Worm (Caenorhabditis elegans) whole organism, L1 larva: ENCODE data around the gene chca-1.

Experiments
- C34B4.2 ChIP-seq: sonication (generic microtip); optimal IDR thresholded peaks from 2 replicates; lab custom pipeline; 2017; ENCODE audit warnings: mild to moderate bottlenecking, missing genetic modification characterization, missing compliant biosample characterization
- alr-1 ChIP-seq: fragments of 200-800 bp; sonication (Bioruptor generic); optimal IDR thresholded peaks from 2 replicates; lab custom pipeline; 2018; ENCODE audit warnings: borderline replicate concordance, mild to moderate bottlenecking, missing genetic modification characterization, missing compliant biosample characterization
- aly-2 ChIP-seq: fragments of 150-350 bp; optimal IDR thresholded peaks from 2 replicates; lab custom pipeline; 2014; ENCODE audit warnings: missing biosample characterization, missing genetic modification characterization
- ama-1 ChIP-seq: fragments of 150-350 bp; optimal IDR thresholded peaks from 2 replicates; lab custom pipeline; 2014
- ceh-63 ChIP-seq: fragments of 200-800 bp; sonication (Bioruptor generic); optimal IDR thresholded peaks from 2 replicates; lab custom pipeline; 2018; ENCODE audit warnings: mild to moderate bottlenecking, missing genetic modification characterization, missing compliant biosample characterization
- ceh-8 ChIP-seq: fragments of 200-800 bp; sonication (Bioruptor generic); optimal IDR thresholded peaks from 2 replicates; lab custom pipeline; 2018; ENCODE audit warnings: mild to moderate bottlenecking, missing genetic modification characterization, moderate library complexity, missing compliant biosample characterization
- ceh-82 ChIP-seq, 3 experiments: fragments of 150-350 bp in 1 of 3; sonication (generic microtip) in 2 of 3; optimal IDR thresholded peaks; 2 replicates each; lab custom pipeline; 2014 to 2017; ENCODE audit warnings: missing biosample characterization in 3 of 3, missing genetic modification characterization in 3 of 3
- ces-1 ChIP-seq: fragments of 150-350 bp; optimal IDR thresholded peaks from 2 replicates; lab custom pipeline; 2014; ENCODE audit warnings: missing biosample characterization, missing genetic modification reagents, missing genetic modification characterization
- dpl-1 ChIP-seq, 3 experiments: fragments of 150-350 bp in 2 of 3; sonication (generic microtip) in 1 of 3; optimal IDR thresholded peaks; 2 replicates each; lab custom pipeline; 2014 to 2017; ENCODE audit warnings: missing biosample characterization in 3 of 3, missing genetic modification characterization in 3 of 3, missing genetic modification reagents in 3 of 3
- egl-13 ChIP-seq: sonication (generic microtip); optimal IDR thresholded peaks from 2 replicates; lab custom pipeline; 2016; ENCODE audit warnings: missing genotype, missing genetic modification reagents, missing genetic modification characterization, missing compliant biosample characterization
- egl-27 ChIP-seq, 2 experiments: fragments of 150-350 bp in 1 of 2; sonication (generic microtip); optimal IDR thresholded peaks; 3 replicates each; lab custom pipeline; 2017 to 2018; ENCODE audit warnings: missing biosample characterization in 2 of 2, missing genetic modification characterization in 2 of 2, missing genetic modification reagents in 2 of 2
- elt-2 ChIP-seq: sonication (generic microtip); optimal IDR thresholded peaks from 2 replicates; lab custom pipeline; 2016; ENCODE audit warnings: missing genetic modification characterization, mild to moderate bottlenecking, inconsistent platforms, missing compliant biosample characterization, missing genetic modification reagents
- elt-3 ChIP-seq, 6 experiments: fragments of 150-350 bp in 1 of 6; sonication (generic microtip); optimal IDR thresholded peaks; 2 replicates each; lab custom pipeline; 2017 to 2018; ENCODE audit warnings: missing biosample characterization in 6 of 6, missing genetic modification characterization in 6 of 6, inconsistent platforms in 1 of 6
- ets-5 ChIP-seq: fragments of 200-800 bp; sonication (Bioruptor generic); IDR thresholded peaks from 2 replicates; pipeline ENCODE4 v1.3.6; 2022; ENCODE audit warnings: missing genetic modification characterization, missing compliant biosample characterization
- fkh-4 ChIP-seq: sonication (generic microtip); optimal IDR thresholded peaks from 2 replicates; lab custom pipeline; 2016; ENCODE audit warnings: missing compliant biosample characterization, missing genetic modification characterization, borderline replicate concordance
- fkh-8 ChIP-seq: sonication (generic microtip); optimal IDR thresholded peaks from 2 replicates; lab custom pipeline; 2016; ENCODE audit warnings: mild to moderate bottlenecking, missing genetic modification characterization, missing compliant biosample characterization
- grh-1 ChIP-seq: fragments of 200-800 bp; sonication (Bioruptor generic); IDR thresholded peaks from 2 replicates; pipeline ENCODE4 v1.3.6; 2022; ENCODE audit warnings: missing genetic modification reagents, missing genetic modification characterization, missing compliant biosample characterization
- hlh-17 ChIP-seq: fragments of 200-800 bp; sonication (Bioruptor generic); optimal IDR thresholded peaks from 2 replicates; lab custom pipeline; 2018; ENCODE audit warnings: missing genetic modification characterization, mild to moderate bottlenecking, missing compliant biosample characterization, moderate library complexity, borderline replicate concordance
- hlh-4 ChIP-seq: sonication (generic microtip); optimal IDR thresholded peaks from 2 replicates; lab custom pipeline; 2016; ENCODE audit warnings: mild to moderate bottlenecking, missing genetic modification characterization, missing compliant biosample characterization
- hpl-2 ChIP-seq: fragments of 150-350 bp; optimal IDR thresholded peaks from 2 replicates; lab custom pipeline; 2014; ENCODE audit warnings: missing biosample characterization, missing genetic modification reagents, missing genetic modification characterization
- isw-1 ChIP-seq: fragments of 200-800 bp; sonication (Bioruptor generic); IDR thresholded peaks from 2 replicates; pipeline ENCODE4 v1.3.6; 2022; ENCODE audit warnings: missing genetic modification characterization, missing compliant biosample characterization
- lin-13 ChIP-seq: fragments of 150-350 bp; optimal IDR thresholded peaks from 2 replicates; lab custom pipeline; 2014; ENCODE audit warnings: missing biosample characterization, missing genetic modification reagents, missing genetic modification characterization
- lin-14 ChIP-seq: fragments of 200-800 bp; sonication (Bioruptor generic); optimal IDR thresholded peaks from 2 replicates; lab custom pipeline; 2018; ENCODE audit warnings: mild to moderate bottlenecking, missing genetic modification characterization, moderate library complexity, missing compliant biosample characterization
- lin-15B ChIP-seq: fragments of 150-350 bp; sonication (generic microtip); optimal IDR thresholded peaks from 3 replicates; lab custom pipeline; 2014; ENCODE audit warnings: missing biosample characterization, missing genetic modification characterization
- lsy-2 ChIP-seq, 2 experiments: fragments of 150-350 bp; optimal IDR thresholded peaks; 2 replicates each; lab custom pipeline; 2014; ENCODE audit warnings: missing biosample characterization in 2 of 2, missing genetic modification characterization in 2 of 2
- mab-9 ChIP-seq: fragments of 200-800 bp; sonication (Bioruptor generic); IDR thresholded peaks from 2 replicates; pipeline ENCODE4 v1.3.6; 2022; ENCODE audit warnings: missing genetic modification reagents, missing genetic modification characterization, missing compliant biosample characterization
- mef-2 ChIP-seq: fragments of 150-350 bp; optimal IDR thresholded peaks from 2 replicates; lab custom pipeline; 2014; ENCODE audit warnings: missing biosample characterization, missing genetic modification characterization
- nhr-12 ChIP-seq: sonication (generic microtip); optimal IDR thresholded peaks from 2 replicates; lab custom pipeline; 2017; ENCODE audit warnings: missing biosample characterization, missing genetic modification characterization
- nhr-19 ChIP-seq: fragments of 200-800 bp; sonication (Bioruptor generic); conservative IDR thresholded peaks from 2 replicates; pipeline ENCODE4 v1.3.6; 2022; ENCODE audit warnings: missing genetic modification characterization, missing compliant biosample characterization
- nhr-20 ChIP-seq: sonication (generic microtip); optimal IDR thresholded peaks from 2 replicates; lab custom pipeline; 2016; ENCODE audit warnings: mild to moderate bottlenecking, missing genetic modification characterization, missing compliant biosample characterization
- nhr-237 ChIP-seq: fragments of 150-350 bp; optimal IDR thresholded peaks from 2 replicates; lab custom pipeline; 2014; ENCODE audit warnings: missing biosample characterization, missing genetic modification characterization
- nhr-28 ChIP-seq: fragments of 150-350 bp; optimal IDR thresholded peaks from 2 replicates; lab custom pipeline; 2014; ENCODE audit warnings: missing biosample characterization, missing genetic modification characterization
- nhr-76 ChIP-seq: sonication (generic microtip); optimal IDR thresholded peaks from 2 replicates; lab custom pipeline; 2017; ENCODE audit warnings: missing biosample characterization, missing genetic modification characterization
- nhr-84 ChIP-seq: sonication (generic microtip); optimal IDR thresholded peaks from 2 replicates; lab custom pipeline; 2017; ENCODE audit warnings: missing biosample characterization, missing genetic modification characterization
- nhr-85 ChIP-seq: sonication (generic microtip); peaks from one replicate; lab custom pipeline; 2016; ENCODE audit warnings: missing genetic modification characterization, inconsistent platforms, missing compliant biosample characterization
- nhr-90 ChIP-seq: sonication (generic microtip); optimal IDR thresholded peaks from 2 replicates; lab custom pipeline; 2016; ENCODE audit warnings: mild to moderate bottlenecking, missing genetic modification characterization, missing compliant biosample characterization; ENCODE audit not compliant: poor library complexity
- pqm-1 ChIP-seq: sonication (generic microtip); optimal IDR thresholded peaks from 3 replicates; lab custom pipeline; 2017; ENCODE audit warnings: missing biosample characterization, missing genetic modification characterization
- skn-1 ChIP-seq: fragments of 150-350 bp; optimal IDR thresholded peaks from 2 replicates; lab custom pipeline; 2014; ENCODE audit warnings: missing biosample characterization, missing genetic modification characterization
- snpc-4 ChIP-seq: fragments of 150-350 bp; optimal IDR thresholded peaks from 2 replicates; lab custom pipeline; 2014; ENCODE audit warnings: missing biosample characterization, missing genetic modification characterization
- snu-23 ChIP-seq: sonication (generic microtip); optimal IDR thresholded peaks from 2 replicates; lab custom pipeline; 2016; ENCODE audit warnings: missing genetic modification characterization, missing compliant biosample characterization
- sptf-1 ChIP-seq: fragments of 150-350 bp; optimal IDR thresholded peaks from 2 replicates; lab custom pipeline; 2014; ENCODE audit warnings: missing biosample characterization, missing genetic modification characterization
- swsn-7 ChIP-seq: sonication (generic microtip); optimal IDR thresholded peaks from 2 replicates; lab custom pipeline; 2016; ENCODE audit warnings: missing genetic modification characterization, missing compliant biosample characterization
- tbx-2 ChIP-seq: sonication (generic microtip); optimal IDR thresholded peaks from 2 replicates; lab custom pipeline; 2016; ENCODE audit warnings: missing genetic modification characterization, missing compliant biosample characterization
- tlp-1 ChIP-seq: fragments of 150-350 bp; optimal IDR thresholded peaks from 2 replicates; lab custom pipeline; 2014; ENCODE audit warnings: missing biosample characterization, missing genetic modification characterization
- unc-30 ChIP-seq: sonication (generic microtip); optimal IDR thresholded peaks from 2 replicates; lab custom pipeline; 2017; ENCODE audit warnings: missing biosample characterization, missing genetic modification characterization
- unc-62 ChIP-seq: fragments of 150-350 bp; optimal IDR thresholded peaks from 2 replicates; lab custom pipeline; 2014; ENCODE audit warnings: missing biosample characterization, missing genetic modification reagents, missing genetic modification characterization
- unc-86 ChIP-seq: sonication (generic microtip); optimal IDR thresholded peaks from 2 replicates; lab custom pipeline; 2016; ENCODE audit warnings: missing genetic modification characterization, missing compliant biosample characterization
- vab-15 ChIP-seq: sonication (generic microtip); optimal IDR thresholded peaks from 2 replicates; lab custom pipeline; 2017; ENCODE audit warnings: missing genotype, mild to moderate bottlenecking, missing genetic modification characterization, missing compliant biosample characterization
- xbp-1 ChIP-seq: sonication (generic microtip); optimal IDR thresholded peaks from 2 replicates; lab custom pipeline; 2016; ENCODE audit warnings: missing genetic modification characterization, missing compliant biosample characterization
- zag-1 ChIP-seq: fragments of 150-350 bp; optimal IDR thresholded peaks from 2 replicates; lab custom pipeline; 2014; ENCODE audit warnings: missing biosample characterization, missing genetic modification characterization
- ztf-11 ChIP-seq, 2 experiments: sonication (generic microtip); optimal IDR thresholded peaks; 2 replicates each; lab custom pipeline; 2016 to 2017; ENCODE audit warnings: missing genetic modification characterization in 2 of 2, missing biosample characterization in 1 of 2, missing compliant biosample characterization in 1 of 2
- ztf-4 ChIP-seq: fragments of 150-350 bp; optimal IDR thresholded peaks from 2 replicates; lab custom pipeline; 2014; ENCODE audit warnings: missing biosample characterization, missing genetic modification characterization

chca-1 gene

ce11 chrIV:9671001-9671652, 19.9 kb downstream of the chca-1 start (continued):
- TF ChIP-seq ztf-11 (tag; optimal IDR thresholded peaks at IDR 0.05; lab: Kevin White, UChicago), result no peak
- TF ChIP-seq vab-15 (tag; lab: Kevin White, UChicago), result no peak
- peak; percentile 60 for TF ChIP-seq elt-2 (tag; lab: Kevin White, UChicago)
- no peak for TF ChIP-seq tlp-1 (tag; lab: Kevin White, UChicago)
- peak; percentile 51 for TF ChIP-seq xbp-1 (tag; lab: Kevin White, UChicago)
- TF ChIP-seq ceh-82 (tag; optimal IDR thresholded peaks at IDR 0.05; lab: Kevin White, UChicago), result no peak
- no peak for TF ChIP-seq lin-15B (tag; lab: Kevin White, UChicago)
- no peak for TF ChIP-seq ets-5 (GFP tag; lab: Robert Waterston, UW)
- no peak for TF ChIP-seq hlh-17 (GFP tag; lab: Kevin White, UChicago)
- no peak for TF ChIP-seq ceh-63
- TF ChIP-seq snpc-4 (tag; lab: Kevin White, UChicago), result no peak
- TF ChIP-seq egl-27 (tag; optimal IDR thresholded peaks at IDR 0.05; lab: Kevin White, UChicago), result peak in 1 of 2 experiments; percentile 25
- TF ChIP-seq unc-62 (GFP tag; lab: Kevin White, UChicago), result no peak
- no peak for TF ChIP-seq pqm-1 (tag; lab: Kevin White, UChicago)
- 0 out of 2 replicates have a peak, but pooled peaks have one; percentile 16 for TF ChIP-seq grh-1 (GFP tag; lab: Robert Waterston, UW)
- peak; percentile 46 for TF ChIP-seq nhr-237 (tag; lab: Kevin White, UChicago)
- TF ChIP-seq nhr-28 (tag; lab: Kevin White, UChicago), result no peak
- no peak for TF ChIP-seq ces-1 (GFP tag; lab: Kevin White, UChicago)
- no peak for TF ChIP-seq aly-2 (tag; lab: Kevin White, UChicago)
- no peak for TF ChIP-seq nhr-12 (tag; lab: Kevin White, UChicago)
- peak; percentile 45 for TF ChIP-seq ztf-4
- TF ChIP-seq C34B4.2 (tag; lab: Kevin White, UChicago), result no peak
- no peak for TF ChIP-seq alr-1 (tag; lab: Kevin White, UChicago)
- TF ChIP-seq elt-3 (tag; optimal IDR thresholded peaks at IDR 0.05; lab: Kevin White, UChicago), result peak in 4 of 6 experiments; percentile 13 to 68 (median 24)
- TF ChIP-seq unc-86, result no peak
- peak; percentile 61 for TF ChIP-seq skn-1 (tag; lab: Kevin White, UChicago)
- peak; percentile 74 for TF ChIP-seq tbx-2 (tag; lab: Kevin White, UChicago)
- peak; percentile 53 to 64 for TF ChIP-seq lsy-2 (tag; optimal IDR thresholded peaks at IDR 0.05; lab: Kevin White, UChicago)
- no peak for TF ChIP-seq fkh-8 (tag; lab: Kevin White, UChicago)
- no peak; the same call in 1 of the 2 replicates for TF ChIP-seq isw-1
- peak; percentile 43 for TF ChIP-seq swsn-7 (tag; lab: Kevin White, UChicago)
- no peak for TF ChIP-seq nhr-76
- TF ChIP-seq mab-9, result no peak
- no peak for TF ChIP-seq unc-30
- no peak for TF ChIP-seq nhr-84 (tag; lab: Kevin White, UChicago)
- no peak for TF ChIP-seq ama-1 (lab: Kevin White, UChicago)
- TF ChIP-seq hlh-4 (tag; lab: Kevin White, UChicago), result no peak
- peak; percentile 70 for TF ChIP-seq nhr-90 (tag; lab: Kevin White, UChicago)
- no peak for TF ChIP-seq sptf-1 (tag; lab: Kevin White, UChicago)
- no peak for TF ChIP-seq egl-13 (tag; lab: Kevin White, UChicago)
- TF ChIP-seq zag-1 (tag; lab: Kevin White, UChicago), result no peak
- TF ChIP-seq nhr-19 (GFP tag; lab: Robert Waterston, UW), result peak; percentile 62
- no peak for TF ChIP-seq fkh-4 (tag; lab: Kevin White, UChicago)
- TF ChIP-seq lin-14 (GFP tag; lab: Kevin White, UChicago), result peak; percentile 89
- peak in 2 of 3 experiments; percentile 14 to 39 for TF ChIP-seq dpl-1 (GFP tag; optimal IDR thresholded peaks at IDR 0.05; lab: Kevin White, UChicago)
- peak; percentile 83 for TF ChIP-seq snu-23 (GFP tag; lab: Kevin White, UChicago)
- peak; percentile 97 for TF ChIP-seq nhr-20
- peak; percentile 58 for TF ChIP-seq hpl-2 (GFP tag; lab: Kevin White, UChicago)
- peak; percentile 98 for TF ChIP-seq nhr-85
- TF ChIP-seq lin-13 (GFP tag; lab: Kevin White, UChicago), result peak; percentile 11
- no peak for TF ChIP-seq ceh-8 (GFP tag; lab: Kevin White, UChicago)
- no peak for TF ChIP-seq mef-2 (tag; lab: Kevin White, UChicago)
